Worm (Caenorhabditis elegans) whole organism, early embryonic: ENCODE results near the gene C44B9.2.

Experiments
- ama-1 ChIP-seq: fragments of 150-350 bp; optimal IDR thresholded peaks from 2 replicates; lab custom pipeline; 2014
- ceh-13 ChIP-seq: fragments of 200-800 bp; sonication (Bioruptor generic); optimal IDR thresholded peaks from 2 replicates; lab custom pipeline; 2018; ENCODE audit warnings: mild to moderate bottlenecking, missing genetic modification characterization, missing compliant biosample characterization
- ceh-36 ChIP-seq: sonication (generic microtip); optimal IDR thresholded peaks from 2 replicates; lab custom pipeline; 2016; ENCODE audit warnings: missing genetic modification characterization, inconsistent platforms, missing compliant biosample characterization
- flt-1 ChIP-seq: fragments of 200-800 bp; sonication (Bioruptor generic); IDR thresholded peaks from 2 replicates; pipeline ENCODE4 v1.3.6; 2022; ENCODE audit warnings: missing genetic modification characterization, missing compliant biosample characterization
- pes-1 ChIP-seq: fragments of 200-800 bp; sonication (Bioruptor generic); IDR thresholded peaks from 2 replicates; pipeline ENCODE4 v1.3.6; 2022; ENCODE audit warnings: missing genetic modification reagents, missing genetic modification characterization, missing compliant biosample characterization
- scrt-1 ChIP-seq: fragments of 200-800 bp; sonication (Bioruptor generic); IDR thresholded peaks from 2 replicates; pipeline ENCODE4 v1.3.6; 2022; ENCODE audit warnings: missing genetic modification characterization, missing compliant biosample characterization
- sea-1 ChIP-seq: fragments of 200-800 bp; sonication (Bioruptor generic); conservative IDR thresholded peaks from 2 replicates; pipeline ENCODE4 v1.3.6; 2022; ENCODE audit warnings: missing genetic modification characterization, missing compliant biosample characterization

DNA sequence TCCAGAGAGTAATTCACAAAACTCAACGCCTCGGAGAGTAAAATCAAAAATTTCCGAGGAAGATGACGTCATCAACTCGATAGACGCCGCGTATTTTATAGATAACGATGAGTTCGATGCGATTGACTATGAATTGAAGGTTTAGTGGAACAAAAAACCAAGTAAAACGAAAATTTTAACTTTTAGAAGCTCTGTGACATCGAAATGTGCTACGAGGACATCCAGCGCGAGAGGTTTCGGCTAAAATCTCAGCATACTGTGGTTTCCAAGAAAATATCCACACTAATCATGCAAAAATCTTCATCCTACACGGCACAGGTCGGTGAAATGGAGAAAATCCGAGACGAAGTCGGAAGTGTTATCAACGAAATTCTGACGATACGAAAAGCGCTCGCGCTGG is 5.6 kb upstream of the C44B9.2 start:
- TF ChIP-seq ceh-36, result no peak
- no peak for TF ChIP-seq ama-1
- no peak for TF ChIP-seq ceh-13 (GFP tag; lab: Kevin White, UChicago)
- TF ChIP-seq scrt-1 (GFP tag; lab: Robert Waterston, UW), result no peak
- TF ChIP-seq pes-1 (GFP tag; lab: Robert Waterston, UW), result no peak
- TF ChIP-seq sea-1 (GFP tag; lab: Robert Waterston, UW), result no peak
- TF ChIP-seq flt-1 (GFP tag; lab: Robert Waterston, UW), result no peak
